Fruit fly (Drosophila melanogaster): ENCODE data around the gene CG13005.

CG13005 gene

DNA sequence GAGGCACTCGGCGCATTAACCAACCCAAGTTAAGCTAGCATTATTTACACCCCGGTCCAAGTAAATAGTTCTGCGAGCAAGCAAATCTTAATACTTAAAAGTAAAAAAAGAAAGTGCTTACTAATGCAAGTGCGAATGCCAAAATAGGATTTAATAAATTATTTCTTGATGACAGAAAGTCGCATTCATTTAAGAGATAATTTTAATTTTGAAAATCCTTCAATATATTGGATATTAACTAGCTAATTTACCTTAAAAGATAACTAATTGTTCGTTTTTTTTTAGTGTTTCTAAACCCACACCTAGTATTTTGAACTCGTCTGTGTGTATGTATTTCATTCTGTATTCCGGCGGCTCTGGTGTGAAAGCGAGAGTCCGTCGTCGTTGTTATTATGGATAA, 51.3 kb downstream of the CG13005 start (continued):
- TF ChIP-seq GATAe (GFP tag; conservative IDR thresholded peaks at IDR 0.05) (no peak), HLH54F (GFP tag; optimal IDR thresholded peaks at IDR 0.05) (no peak), CG6689 (GFP tag; IDR thresholded peaks at IDR 0.05) (peak; percentile 49; the same call in 1 of the 2 replicates), Sry-δ (GFP tag; optimal IDR thresholded peaks at IDR 0.05) (no peak), CG9797 (GFP tag; optimal IDR thresholded peaks at IDR 0.05) (no peak), wek (GFP tag; optimal IDR thresholded peaks at IDR 0.05) (no peak), jing (GFP tag; optimal IDR thresholded peaks at IDR 0.05) (no peak), lmd (GFP tag; IDR thresholded peaks at IDR 0.05) (peak; percentile 46), Spps (tag; optimal IDR thresholded peaks at IDR 0.05) (no peak), CG32772 (GFP tag; IDR thresholded peaks at IDR 0.05) (0 out of 2 replicates have a peak, but pooled peaks have one; percentile 30), CG12391 (tag; optimal IDR thresholded peaks at IDR 0.05) (peak; percentile 56), Adf1 (GFP tag; IDR thresholded peaks at IDR 0.05) (no peak), CG2199 (GFP tag; IDR thresholded peaks at IDR 0.05) (no peak), lov (optimal IDR thresholded peaks at IDR 0.05) (no peak), lov (GFP tag; IDR thresholded peaks at IDR 0.05) (no peak), ci (GFP tag; IDR thresholded peaks at IDR 0.05) (0 out of 3 replicates have a peak, but pooled peaks have one; percentile 38), CG31224 (GFP tag; IDR thresholded peaks at IDR 0.05) (no peak), p53 (GFP tag; optimal IDR thresholded peaks at IDR 0.05) (no peak), h (optimal IDR thresholded peaks at IDR 0.05) (no peak), CG8089 (GFP tag; optimal IDR thresholded peaks at IDR 0.05) (no peak), run (tag; optimal IDR thresholded peaks at IDR 0.05) (peak; percentile 29), psq (GFP tag; optimal IDR thresholded peaks at IDR 0.05) (no peak), Ssrp (tag; optimal IDR thresholded peaks at IDR 0.05) (peak; percentile 44), CG17186 (GFP tag; optimal IDR thresholded peaks at IDR 0.05) (no peak), CG34422 (GFP tag; IDR thresholded peaks at IDR 0.05) (0 out of 3 replicates have a peak, but pooled peaks have one; percentile 28), CG10366 (GFP tag; IDR thresholded peaks at IDR 0.05) (peak; percentile 23; the same call in 1 of the 2 replicates), Trl (optimal IDR thresholded peaks at IDR 0.05) (no peak), Trl (GFP tag; optimal IDR thresholded peaks at IDR 0.05) (no peak), CG4424 (GFP tag; optimal IDR thresholded peaks at IDR 0.05) (peak; percentile 48), Mad (GFP tag; optimal IDR thresholded peaks at IDR 0.05) (no peak), CG17612 (GFP tag; IDR thresholded peaks at IDR 0.05) (no peak), CG3995 (GFP tag; optimal IDR thresholded peaks at IDR 0.05) (no peak), sqz (GFP tag; optimal IDR thresholded peaks at IDR 0.05) (no peak), CG8290 (GFP tag; optimal IDR thresholded peaks at IDR 0.05) (no peak), CG8290 (tag; optimal IDR thresholded peaks at IDR 0.05) (no peak), pita (GFP tag; optimal IDR thresholded peaks at IDR 0.05) (no peak), CG10654 (GFP tag; optimal IDR thresholded peaks at IDR 0.05) (peak; percentile 26), Hr78 (GFP tag; optimal IDR thresholded peaks at IDR 0.05) (peak in 1 of 2 experiments; percentile 7), Usf (GFP tag; optimal IDR thresholded peaks at IDR 0.05) (no peak), al (GFP tag; IDR thresholded peaks at IDR 0.05) (no peak), slp2 (GFP tag; optimal IDR thresholded peaks at IDR 0.05) (no peak), Atf-2 (GFP tag; optimal IDR thresholded peaks at IDR 0.05) (no peak), tio (GFP tag; optimal IDR thresholded peaks at IDR 0.05) (peak; percentile 28), NFAT (GFP tag; IDR thresholded peaks at IDR 0.05) (no peak), CTCF (GFP tag; optimal IDR thresholded peaks at IDR 0.05) (peak; percentile 35), CG10147 (GFP tag; optimal IDR thresholded peaks at IDR 0.05) (peak; percentile 56), schlank (tag; optimal IDR thresholded peaks at IDR 0.05) (no peak), CG13894 (tag; optimal IDR thresholded peaks at IDR 0.05) (no peak), tgo (GFP tag; IDR thresholded peaks at IDR 0.05) (peak; percentile 61; the same call in 2 of the 3 replicates), Gsc (GFP tag; IDR thresholded peaks at IDR 0.05) (no peak), CG1602 (GFP tag; optimal IDR thresholded peaks at IDR 0.05) (peak; percentile 9), maf-S (GFP tag; optimal IDR thresholded peaks at IDR 0.05) (no peak), CG2875 (GFP tag; optimal IDR thresholded peaks at IDR 0.05) (peak; percentile 26), az2 (GFP tag; optimal IDR thresholded peaks at IDR 0.05) (peak; percentile 35)

All from whole organism, embryonic.